Fruit fly (Drosophila melanogaster) Kc167 (cell line): ENCODE data around the gene CG32641.

Source experiments
- Myc ChIP-seq: fragments of >200 bp; optimal IDR thresholded peaks from 2 replicates; lab custom pipeline; 2017; ENCODE audit warnings: missing external identifiers
- h ChIP-seq: fragments of >200 bp; optimal IDR thresholded peaks from 3 replicates; lab custom pipeline; 2018; ENCODE audit warnings: missing external identifiers
- insv ChIP-seq: fragments of >200 bp; optimal IDR thresholded peaks from 3 replicates; lab custom pipeline; 2018; ENCODE audit warnings: missing external identifiers
- psq ChIP-seq: fragments of >200 bp; optimal IDR thresholded peaks from 2 replicates; lab custom pipeline; 2017; ENCODE audit warnings: missing external identifiers

dm6 chrX:13208075-13208474 is 23.8 kb downstream of the CG32641 start:
- TF ChIP-seq psq (lab: Kevin White, UChicago) = no peak
- TF ChIP-seq insv (lab: Kevin White, UChicago) = no peak
- TF ChIP-seq h (lab: Kevin White, UChicago) = no peak
- TF ChIP-seq Myc (lab: Kevin White, UChicago) = no peak
